Worm (Caenorhabditis elegans) whole organism, mixed stage, embryonic: ENCODE results near the gene eef-1G.

ENCODE experiments used
- drap-1 ChIP-seq: fragments of 200-800 bp; sonication (Bioruptor generic); optimal IDR thresholded peaks from 3 replicates; lab custom pipeline; 2018; ENCODE audit warnings: mild to moderate bottlenecking, missing genetic modification characterization, missing compliant biosample characterization
- elt-1 ChIP-seq: sonication (generic microtip); optimal IDR thresholded peaks from 2 replicates; lab custom pipeline; 2017; ENCODE audit warnings: missing genetic modification characterization, mild to moderate bottlenecking, missing compliant biosample characterization, antibody characterized with exemption, moderate library complexity, borderline replicate concordance; ENCODE audit not compliant: insufficient read depth
- lsy-2 ChIP-seq: fragments of 150-350 bp; optimal IDR thresholded peaks from 2 replicates; lab custom pipeline; 2014; ENCODE audit warnings: missing biosample characterization, missing genetic modification characterization
- pha-4 ChIP-seq: fragments of 150-350 bp; optimal IDR thresholded peaks from 2 replicates; lab custom pipeline; 2018; ENCODE audit warnings: missing biosample characterization, missing genetic modification reagents, missing genetic modification characterization
- sem-2 ChIP-seq: fragments of 200-800 bp; sonication (Bioruptor generic); optimal IDR thresholded peaks from 2 replicates; lab custom pipeline; 2018; ENCODE audit warnings: mild to moderate bottlenecking, missing genetic modification characterization, missing compliant biosample characterization
- snpc-4 ChIP-seq: fragments of 150-350 bp; optimal IDR thresholded peaks from 2 replicates; lab custom pipeline; 2014; ENCODE audit warnings: missing biosample characterization, missing genetic modification characterization
- unc-62 ChIP-seq: fragments of 150-350 bp; optimal IDR thresholded peaks from 2 replicates; lab custom pipeline; 2014; ENCODE audit warnings: missing biosample characterization, missing genetic modification reagents, missing genetic modification characterization
- ztf-11 ChIP-seq: fragments of 150-350 bp; optimal IDR thresholded peaks from 2 replicates; lab custom pipeline; 2014; ENCODE audit warnings: missing biosample characterization, missing genetic modification characterization

- no peak for TF ChIP-seq snpc-4 (tag; lab: Kevin White, UChicago)
- TF ChIP-seq drap-1 = no peak
- no peak for TF ChIP-seq lsy-2
- no peak for TF ChIP-seq unc-62
- no peak for TF ChIP-seq sem-2 (GFP tag; lab: Kevin White, UChicago)
- TF ChIP-seq pha-4 (tag; lab: Kevin White, UChicago) = no peak
- no peak for TF ChIP-seq elt-1 (tag; lab: Kevin White, UChicago)
- TF ChIP-seq ztf-11 (tag; lab: Kevin White, UChicago) = no peak
These were observed 7.1 kb upstream of the eef-1G start, which contains the start of gene pigt-1 for ce11 chrV:10958322-10958900.
